Fruit fly (Drosophila melanogaster) whole organism, embryonic: ENCODE data around the gene CG3505.

Source experiments
- ATbp ChIP-seq: fragments of 200-800 bp; sonication (Bioruptor generic); optimal IDR thresholded peaks from 2 replicates; lab custom pipeline; 2017; ENCODE audit warnings: missing biosample characterization, mild to moderate bottlenecking, missing genetic modification characterization, missing genetic modification reagents
- Abd-B ChIP-seq: fragments of 200-800 bp; sonication (Bioruptor generic); optimal IDR thresholded peaks from 2 replicates; lab custom pipeline; 2018; ENCODE audit warnings: missing biosample characterization, mild to moderate bottlenecking, missing genetic modification characterization, moderate library complexity
- CG10431 ChIP-seq: fragments of 200-800 bp; sonication (Bioruptor generic); optimal IDR thresholded peaks from 3 replicates; lab custom pipeline; 2018; ENCODE audit warnings: missing biosample characterization, mild to moderate bottlenecking, missing genetic modification characterization
- CG12769 ChIP-seq: fragments of 200-800 bp; sonication (Bioruptor generic); optimal IDR thresholded peaks from 2 replicates; lab custom pipeline; 2019; ENCODE audit warnings: missing biosample characterization, mild to moderate bottlenecking, missing genetic modification characterization, moderate library complexity
- CG13123 ChIP-seq: fragments of 200-800 bp; sonication (Bioruptor generic); optimal IDR thresholded peaks from 2 replicates; lab custom pipeline; 2016; ENCODE audit warnings: missing biosample characterization, missing genetic modification characterization
- CG15479 ChIP-seq: fragments of 200-800 bp; sonication (Bioruptor generic); optimal IDR thresholded peaks from 3 replicates; lab custom pipeline; 2019; ENCODE audit warnings: missing biosample characterization, mild to moderate bottlenecking, missing genetic modification characterization, moderate library complexity
- CG1602 ChIP-seq: fragments of 200-800 bp; sonication (Bioruptor generic); optimal IDR thresholded peaks from 3 replicates; lab custom pipeline; 2016; ENCODE audit warnings: missing biosample characterization, missing genetic modification characterization
- CG17359 ChIP-seq: fragments of 200-800 bp; sonication (Bioruptor generic); optimal IDR thresholded peaks from 3 replicates; lab custom pipeline; 2018; ENCODE audit warnings: missing biosample characterization, mild to moderate bottlenecking, missing genetic modification characterization, moderate library complexity
- CG17612 ChIP-seq: fragments of 200-800 bp; sonication (Bioruptor generic); IDR thresholded peaks from 2 replicates; pipeline ENCODE4 v1.3.6; 2022; ENCODE audit warnings: missing biosample characterization, missing genetic modification characterization
- CG2202 ChIP-seq: fragments of 200-800 bp; sonication (Bioruptor generic); optimal IDR thresholded peaks from 2 replicates; lab custom pipeline; 2018; ENCODE audit warnings: missing biosample characterization, mild to moderate bottlenecking, missing genetic modification characterization
- CG2875 ChIP-seq: fragments of 200-800 bp; sonication (Bioruptor generic); optimal IDR thresholded peaks from 2 replicates; lab custom pipeline; 2017; ENCODE audit warnings: missing biosample characterization, mild to moderate bottlenecking, missing genetic modification characterization, missing genetic modification reagents
- CG30431 ChIP-seq: fragments of 200-800 bp; sonication (Bioruptor generic); optimal IDR thresholded peaks from 2 replicates; lab custom pipeline; 2017; ENCODE audit warnings: missing biosample characterization, missing genetic modification characterization
- CG3407 ChIP-seq: fragments of 200-800 bp; sonication (Bioruptor generic); optimal IDR thresholded peaks from 2 replicates; lab custom pipeline; 2018; ENCODE audit warnings: missing biosample characterization, mild to moderate bottlenecking, missing genetic modification characterization
- CG34376 ChIP-seq: fragments of 200-800 bp; sonication (Bioruptor generic); optimal IDR thresholded peaks from 2 replicates; lab custom pipeline; 2018; ENCODE audit warnings: missing biosample characterization, mild to moderate bottlenecking, missing genetic modification characterization
- CG4424 ChIP-seq: fragments of 200-800 bp; sonication (Bioruptor generic); optimal IDR thresholded peaks from 3 replicates; lab custom pipeline; 2016; ENCODE audit warnings: missing biosample characterization, missing genetic modification characterization
- CG7745 ChIP-seq: fragments of 200-800 bp; sonication (Bioruptor generic); optimal IDR thresholded peaks from 2 replicates; lab custom pipeline; 2018; ENCODE audit warnings: missing biosample characterization, mild to moderate bottlenecking, missing genetic modification characterization, moderate library complexity
- CG8924 ChIP-seq: fragments of 200-800 bp; optimal IDR thresholded peaks from 3 replicates; lab custom pipeline; 2019; ENCODE audit warnings: missing biosample characterization, mild to moderate bottlenecking, missing genetic modification characterization, moderate library complexity
- CG9817 ChIP-seq: fragments of 200-800 bp; sonication (Bioruptor generic); optimal IDR thresholded peaks from 2 replicates; lab custom pipeline; 2018; ENCODE audit warnings: missing biosample characterization, mild to moderate bottlenecking, missing genetic modification characterization, moderate library complexity
- CG9876 ChIP-seq: fragments of 200-800 bp; sonication (Bioruptor generic); optimal IDR thresholded peaks from 2 replicates; lab custom pipeline; 2016; ENCODE audit warnings: missing biosample characterization, missing genetic modification characterization
- Fer2 ChIP-seq: fragments of 200-800 bp; sonication (Bioruptor generic); optimal IDR thresholded peaks from 2 replicates; lab custom pipeline; 2018; ENCODE audit warnings: missing biosample characterization, mild to moderate bottlenecking, missing genetic modification characterization, moderate library complexity
- Hmr ChIP-seq: fragments of 200-800 bp; sonication (Bioruptor generic); optimal IDR thresholded peaks from 3 replicates; lab custom pipeline; 2017; ENCODE audit warnings: mild to moderate bottlenecking, missing biosample characterization, missing genetic modification reagents, missing genetic modification characterization
- Oaz ChIP-seq: fragments of 200-800 bp; sonication (Bioruptor generic); IDR thresholded peaks from 2 replicates; pipeline ENCODE4 v1.3.6; 2022; ENCODE audit warnings: missing biosample characterization, missing genetic modification characterization
- Opbp ChIP-seq: fragments of 200-800 bp; sonication (Bioruptor generic); IDR thresholded peaks from 3 replicates; pipeline ENCODE4 v1.3.6; 2022; ENCODE audit warnings: missing biosample characterization, missing genetic modification characterization; ENCODE audit not compliant: partially characterized antibody
- Optix ChIP-seq: fragments of 200-800 bp; sonication (Bioruptor generic); IDR thresholded peaks from 3 replicates; pipeline ENCODE4 v1.3.6; 2022; ENCODE audit warnings: missing biosample characterization, missing genetic modification characterization
- Ptx1 ChIP-seq: fragments of 200-800 bp; sonication (Bioruptor generic); IDR thresholded peaks from 2 replicates; pipeline ENCODE4 v1.3.6; 2022; ENCODE audit warnings: missing biosample characterization, missing genetic modification characterization
- Xbp1 ChIP-seq: fragments of 200-800 bp; sonication (Bioruptor generic); optimal IDR thresholded peaks from 3 replicates; lab custom pipeline; 2016; ENCODE audit warnings: missing biosample characterization, mild to moderate bottlenecking, missing genetic modification characterization
- ab ChIP-seq: fragments of 200-800 bp; sonication (Bioruptor generic); optimal IDR thresholded peaks from 2 replicates; lab custom pipeline; 2016; ENCODE audit warnings: missing biosample characterization, missing genetic modification characterization
- al ChIP-seq: fragments of 200-800 bp; sonication (Bioruptor generic); IDR thresholded peaks from 2 replicates; pipeline ENCODE4 v1.3.6; 2022; ENCODE audit warnings: missing biosample characterization, missing genetic modification characterization
- amos ChIP-seq: fragments of 200-800 bp; sonication (Bioruptor generic); IDR thresholded peaks from 2 replicates; pipeline ENCODE4 v1.3.6; 2022; ENCODE audit warnings: missing biosample characterization, missing genetic modification characterization; ENCODE audit not compliant: partially characterized antibody
- cad ChIP-seq: fragments of >200 bp; optimal IDR thresholded peaks from 2 replicates; lab custom pipeline; 2017; ENCODE audit warnings: missing biosample characterization, missing genetic modification characterization
- crc ChIP-seq: fragments of 200-800 bp; sonication (Bioruptor generic); optimal IDR thresholded peaks from 2 replicates; lab custom pipeline; 2016; ENCODE audit warnings: missing biosample characterization, missing genetic modification characterization
- crol ChIP-seq: fragments of 200-800 bp; sonication (Bioruptor generic); IDR thresholded peaks from 2 replicates; pipeline ENCODE4 v1.3.6; 2022; ENCODE audit warnings: missing biosample characterization, missing genetic modification characterization
- ham ChIP-seq: fragments of 200-800 bp; sonication (Bioruptor generic); IDR thresholded peaks from 2 replicates; pipeline ENCODE4 v1.3.6; 2022; ENCODE audit warnings: missing biosample characterization, missing genetic modification characterization
- knrl ChIP-seq: fragments of 200-800 bp; sonication (Bioruptor generic); IDR thresholded peaks from 3 replicates; pipeline ENCODE4 v1.3.6; 2022; ENCODE audit warnings: missing biosample characterization, missing genetic modification characterization; ENCODE audit not compliant: partially characterized antibody
- lmd ChIP-seq: fragments of 200-800 bp; sonication (Bioruptor generic); IDR thresholded peaks from 2 replicates; pipeline ENCODE4 v1.3.6; 2022; ENCODE audit warnings: missing biosample characterization, missing genetic modification characterization
- mam ChIP-seq: fragments of 200-800 bp; sonication (Bioruptor generic); optimal IDR thresholded peaks from 3 replicates; lab custom pipeline; 2016; ENCODE audit warnings: missing biosample characterization, missing genetic modification characterization
- sens-2 ChIP-seq: fragments of 200-800 bp; sonication (Bioruptor generic); IDR thresholded peaks from 2 replicates; pipeline ENCODE4 v1.3.6; 2022; ENCODE audit warnings: missing biosample characterization, missing genetic modification characterization
- sisA ChIP-seq: fragments of 200-800 bp; sonication (Bioruptor generic); IDR thresholded peaks from 2 replicates; pipeline ENCODE4 v1.3.6; 2022; ENCODE audit warnings: missing biosample characterization, missing genetic modification characterization
- slbo ChIP-seq: fragments of 200-800 bp; sonication (Bioruptor generic); IDR thresholded peaks from 2 replicates; pipeline ENCODE4 v1.3.6; 2022; ENCODE audit warnings: missing biosample characterization, missing genetic modification characterization
- sqz ChIP-seq: fragments of 200-800 bp; sonication (Bioruptor generic); optimal IDR thresholded peaks from 3 replicates; lab custom pipeline; 2018; ENCODE audit warnings: missing biosample characterization, mild to moderate bottlenecking, missing genetic modification characterization
- sr ChIP-seq: fragments of 200-800 bp; sonication (Bioruptor generic); IDR thresholded peaks from 3 replicates; pipeline ENCODE4 v1.3.6; 2022; ENCODE audit warnings: missing biosample characterization, missing genetic modification characterization
- ssp ChIP-seq: fragments of 200-800 bp; sonication (Bioruptor generic); IDR thresholded peaks from 2 replicates; pipeline ENCODE4 v1.3.6; 2022; ENCODE audit warnings: missing biosample characterization, missing genetic modification characterization
- stwl ChIP-seq: fragments of 200-800 bp; sonication (Bioruptor generic); optimal IDR thresholded peaks from 3 replicates; lab custom pipeline; 2018; ENCODE audit warnings: missing biosample characterization, mild to moderate bottlenecking, missing genetic modification characterization, moderate library complexity
- tll ChIP-seq, 2 experiments: fragments of 200-800 bp in 1 of 2; fragments of >200 bp in 1 of 2; sonication (Bioruptor generic) in 1 of 2; optimal IDR thresholded peaks; 2 replicates each; lab custom pipeline; 2017 to 2019; ENCODE audit warnings: missing biosample characterization in 2 of 2, missing genetic modification characterization in 2 of 2, mild to moderate bottlenecking in 1 of 2, moderate library complexity in 1 of 2
- trh ChIP-seq: fragments of 200-800 bp; sonication (Bioruptor generic); optimal IDR thresholded peaks from 2 replicates; lab custom pipeline; 2016; ENCODE audit warnings: missing biosample characterization, missing genetic modification characterization
- unc-4 ChIP-seq: fragments of 200-800 bp; sonication (Bioruptor generic); IDR thresholded peaks from 2 replicates; pipeline ENCODE4 v1.3.6; 2022; ENCODE audit warnings: missing biosample characterization, missing genetic modification characterization; ENCODE audit not compliant: partially characterized antibody
- wek ChIP-seq: fragments of 200-800 bp; sonication (Bioruptor generic); optimal IDR thresholded peaks from 3 replicates; lab custom pipeline; 2018; ENCODE audit warnings: missing biosample characterization, mild to moderate bottlenecking, missing genetic modification characterization, moderate library complexity
- yki ChIP-seq: fragments of >200 bp; optimal IDR thresholded peaks from 3 replicates; lab custom pipeline; 2018

The CG3505 gene

DNA sequence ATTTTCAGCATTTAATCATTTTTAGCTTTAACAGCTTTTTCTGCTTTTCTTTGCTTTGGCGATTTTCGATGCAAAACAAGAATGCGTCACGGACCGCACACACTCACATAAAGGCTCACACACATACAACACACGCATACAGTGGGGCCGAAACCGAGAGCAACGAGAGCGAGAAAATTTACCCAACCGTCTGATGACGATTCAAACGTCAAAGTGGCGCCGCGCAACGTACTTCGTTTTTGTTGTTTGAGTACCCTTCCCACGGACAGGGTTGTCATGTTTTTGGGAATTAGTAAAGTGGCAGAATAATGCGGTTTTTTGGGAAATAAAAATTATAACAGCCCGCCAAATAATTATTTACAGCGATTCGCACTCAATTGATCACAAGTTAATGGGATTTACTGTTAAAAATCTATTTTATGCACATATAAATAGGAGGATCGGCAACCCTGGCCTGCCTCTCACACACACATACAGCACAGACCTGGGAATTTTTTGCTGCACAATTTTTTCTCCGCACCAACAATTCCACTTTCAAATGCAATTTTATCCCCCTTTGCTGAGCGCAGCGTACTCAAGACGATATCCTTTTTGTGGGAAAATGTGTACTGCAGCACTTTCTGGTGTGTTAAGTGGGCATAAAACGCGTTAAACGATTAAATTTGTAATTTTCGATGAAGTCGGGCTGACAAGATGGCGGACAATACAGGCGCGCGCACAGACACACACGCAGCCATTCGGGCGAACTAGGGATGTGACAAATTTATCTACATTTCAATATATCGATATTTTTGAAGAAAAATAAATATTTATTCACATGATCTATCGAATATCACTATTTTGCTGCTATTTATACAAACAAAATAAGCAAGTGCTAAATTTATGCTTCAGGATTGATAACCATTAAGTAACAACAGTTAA is 2.0 kb upstream of the CG3505 start (continued):
- TF ChIP-seq Hmr = peak; percentile 96
- TF ChIP-seq CG9876 (GFP tag; lab: Kevin White, UChicago) = peak; percentile 83
- TF ChIP-seq CG34376 (GFP tag; lab: Kevin White, UChicago) = peak; percentile 92
- TF ChIP-seq sens-2 (GFP tag; lab: Robert Waterston, UW) = peak; percentile 88
- TF ChIP-seq yki (lab: Kevin White, UChicago) = no peak
- TF ChIP-seq CG13123 (GFP tag; lab: Kevin White, UChicago) = peak; percentile 66
- peak; percentile 75 for TF ChIP-seq ab (GFP tag; lab: Kevin White, UChicago)
- TF ChIP-seq CG10431 (GFP tag; lab: Kevin White, UChicago) = peak; percentile 83
- peak; percentile 59 for TF ChIP-seq knrl
- TF ChIP-seq lmd (GFP tag; lab: Robert Waterston, UW) = peak; percentile 91
- TF ChIP-seq Ptx1 = peak; percentile 93
- TF ChIP-seq CG8924 (tag; lab: Kevin White, UChicago) = peak; percentile 95
- peak; percentile 94 for TF ChIP-seq slbo
- peak; percentile 71 for TF ChIP-seq amos (GFP tag; lab: Robert Waterston, UW)
- peak; percentile 68 for TF ChIP-seq CG7745
- peak; percentile 90 for TF ChIP-seq CG1602 (GFP tag; lab: Kevin White, UChicago)
- TF ChIP-seq ham (GFP tag; lab: Robert Waterston, UW) = peak; percentile 40; the same call in 1 of the 2 replicates
- peak; percentile 93 for TF ChIP-seq Xbp1 (GFP tag; lab: Kevin White, UChicago)
- TF ChIP-seq Optix (GFP tag; lab: Robert Waterston, UW) = peak; percentile 91
- TF ChIP-seq wek (GFP tag; lab: Kevin White, UChicago) = peak; percentile 87
- TF ChIP-seq crol (GFP tag; lab: Robert Waterston, UW) = no peak
- TF ChIP-seq stwl (tag; lab: Kevin White, UChicago) = peak; percentile 41
- TF ChIP-seq al = peak; percentile 86
- peak in 1 of 2 experiments; percentile 34 for TF ChIP-seq tll (GFP tag; optimal IDR thresholded peaks at IDR 0.05; lab: Kevin White, UChicago)
- TF ChIP-seq sisA (GFP tag; lab: Robert Waterston, UW) = peak; percentile 88
- TF ChIP-seq Abd-B = peak; percentile 90
- peak; percentile 74 for TF ChIP-seq Opbp (GFP tag; lab: Robert Waterston, UW)
- peak; percentile 94 for TF ChIP-seq CG17359 (tag; lab: Kevin White, UChicago)
- peak; percentile 87 for TF ChIP-seq CG2202 (tag; lab: Kevin White, UChicago)
- peak; percentile 76 for TF ChIP-seq trh
- TF ChIP-seq CG17612 = peak; percentile 77
- peak; percentile 89 for TF ChIP-seq ATbp (GFP tag; lab: Kevin White, UChicago)
- TF ChIP-seq CG4424 (GFP tag; lab: Kevin White, UChicago) = peak; percentile 91
- TF ChIP-seq CG15479 (GFP tag; lab: Kevin White, UChicago) = peak; percentile 93
- TF ChIP-seq sr (GFP tag; lab: Robert Waterston, UW) = peak; percentile 70; the same call in 2 of the 3 replicates
- peak; percentile 96 for TF ChIP-seq sqz
- peak; percentile 90 for TF ChIP-seq CG30431 (GFP tag; lab: Kevin White, UChicago)
- peak; percentile 86 for TF ChIP-seq crc (GFP tag; lab: Kevin White, UChicago)
- no peak for TF ChIP-seq cad
- peak; percentile 84 for TF ChIP-seq Oaz (GFP tag; lab: Robert Waterston, UW)
- TF ChIP-seq Fer2 (tag; lab: Kevin White, UChicago) = peak; percentile 92
- peak; percentile 84 for TF ChIP-seq ssp
- TF ChIP-seq unc-4 = peak; percentile 66
- peak; percentile 89 for TF ChIP-seq CG2875 (GFP tag; lab: Kevin White, UChicago)
- TF ChIP-seq CG3407 (GFP tag; lab: Kevin White, UChicago) = peak; percentile 81
- peak; percentile 91 for TF ChIP-seq mam
- peak; percentile 96 for TF ChIP-seq CG12769 (tag; lab: Kevin White, UChicago)
- TF ChIP-seq CG9817 (tag; lab: Kevin White, UChicago) = peak; percentile 94
